Fruit fly (Drosophila melanogaster): ENCODE measurements around the gene Uxs.

Uxs gene

dm6 chr3L:8137448-8137906 lies 43.2 kb upstream of the Uxs start, which contains the start of the genes Setx and mus301 (continued):
- TF ChIP-seq ase (GFP tag; IDR thresholded peaks at IDR 0.05): peak; percentile 46; the same call in 2 of the 3 replicates
- TF ChIP-seq CTCF (GFP tag; optimal IDR thresholded peaks at IDR 0.05): peak; percentile 58
- no peak for TF ChIP-seq CG8359 (GFP tag; optimal IDR thresholded peaks at IDR 0.05; ENCODE audit: borderline replicate concordance)
- peak in 1 of 2 experiments; percentile 51 for TF ChIP-seq insv (GFP tag; optimal IDR thresholded peaks at IDR 0.05)
- 0 out of 2 replicates have a peak, but pooled peaks have one; percentile 35 for TF ChIP-seq CG10321 (GFP tag; IDR thresholded peaks at IDR 0.05)
- no peak for TF ChIP-seq CG8281 (tag; optimal IDR thresholded peaks at IDR 0.05)
- TF ChIP-seq Lim3 (GFP tag; IDR thresholded peaks at IDR 0.05): no peak
- no peak for TF ChIP-seq BtbVII (GFP tag; optimal IDR thresholded peaks at IDR 0.05)
- peak; percentile 62 for TF ChIP-seq CG3838 (GFP tag; optimal IDR thresholded peaks at IDR 0.05)
- peak; percentile 30 for TF ChIP-seq ATbp (GFP tag; optimal IDR thresholded peaks at IDR 0.05)
- TF ChIP-seq CG7556 (GFP tag; optimal IDR thresholded peaks at IDR 0.05): peak; percentile 75
- no peak for TF ChIP-seq mld (GFP tag; IDR thresholded peaks at IDR 0.05; ENCODE audit: partially characterized antibody)
- TF ChIP-seq btn (GFP tag; optimal IDR thresholded peaks at IDR 0.05): peak; percentile 58
- TF ChIP-seq ttk (GFP tag; IDR thresholded peaks at IDR 0.05): peak; percentile 54; the same call in 1 of the 2 replicates
- peak; percentile 73 for TF ChIP-seq CG12744 (GFP tag; optimal IDR thresholded peaks at IDR 0.05)
- TF ChIP-seq oc (tag; optimal IDR thresholded peaks at IDR 0.05): no peak
- TF ChIP-seq CG34422 (GFP tag; IDR thresholded peaks at IDR 0.05): peak; percentile 63; the same call in 2 of the 3 replicates
- TF ChIP-seq CG10274 (GFP tag; optimal IDR thresholded peaks at IDR 0.05): peak; percentile 9
- TF ChIP-seq fd96Cb (tag; optimal IDR thresholded peaks at IDR 0.05): peak; percentile 66
- peak; percentile 68 for TF ChIP-seq row (GFP tag; IDR thresholded peaks at IDR 0.05)
- peak; percentile 73 for TF ChIP-seq luna (GFP tag; optimal IDR thresholded peaks at IDR 0.05)
- no peak for TF ChIP-seq Hr78 (GFP tag; optimal IDR thresholded peaks at IDR 0.05)
- TF ChIP-seq CG10209 (GFP tag; optimal IDR thresholded peaks at IDR 0.05): peak; percentile 79
- TF ChIP-seq odd (GFP tag; optimal IDR thresholded peaks at IDR 0.05): no peak
- TF ChIP-seq bigmax (GFP tag; optimal IDR thresholded peaks at IDR 0.05): no peak
- TF ChIP-seq vfl (GFP tag; optimal IDR thresholded peaks at IDR 0.05): peak; percentile 90
- peak; percentile 83 for TF ChIP-seq CG7786 (GFP tag; optimal IDR thresholded peaks at IDR 0.05)
- peak; percentile 71; the same call in 2 of the 3 replicates for TF ChIP-seq CG6175 (GFP tag; IDR thresholded peaks at IDR 0.05)
- no peak for TF ChIP-seq fd64A (GFP tag; optimal IDR thresholded peaks at IDR 0.05)
- no peak for TF ChIP-seq MTF-1 (GFP tag; optimal IDR thresholded peaks at IDR 0.05; ENCODE audit: borderline replicate concordance)
- TF ChIP-seq sens-2 (GFP tag; IDR thresholded peaks at IDR 0.05): no peak; the same call in 1 of the 2 replicates
- TF ChIP-seq Dek (tag; optimal IDR thresholded peaks at IDR 0.05): peak; percentile 75
- TF ChIP-seq CG2116 (GFP tag; optimal IDR thresholded peaks at IDR 0.05): peak; percentile 78
- TF ChIP-seq Ets65A (GFP tag): peak; percentile 99
- no peak for TF ChIP-seq nau (GFP tag; optimal IDR thresholded peaks at IDR 0.05)
- TF ChIP-seq CG10267 (tag; optimal IDR thresholded peaks at IDR 0.05): peak; percentile 98
- no peak; the same call in 1 of the 2 replicates for TF ChIP-seq dan (GFP tag; IDR thresholded peaks at IDR 0.05)
- peak; percentile 92 for TF ChIP-seq sob (GFP tag; IDR thresholded peaks at IDR 0.05)
- TF ChIP-seq CG17186 (GFP tag; optimal IDR thresholded peaks at IDR 0.05): peak; percentile 77
- TF ChIP-seq CG13296 (GFP tag; optimal IDR thresholded peaks at IDR 0.05): peak; percentile 60
- TF ChIP-seq Xrp1 (GFP tag; IDR thresholded peaks at IDR 0.05): peak; percentile 79
- peak; percentile 92 for TF ChIP-seq hkb (optimal IDR thresholded peaks at IDR 0.05)
- TF ChIP-seq hkb (GFP tag; IDR thresholded peaks at IDR 0.05): peak; percentile 54; the same call in 1 of the 2 replicates
- TF ChIP-seq dimm (GFP tag; IDR thresholded peaks at IDR 0.05): no peak
- no peak for TF ChIP-seq unpg (GFP tag; optimal IDR thresholded peaks at IDR 0.05)
- TF ChIP-seq cg (GFP tag; optimal IDR thresholded peaks at IDR 0.05): no peak
- no peak for TF ChIP-seq crol (GFP tag; IDR thresholded peaks at IDR 0.05)
- peak; percentile 79 for TF ChIP-seq CG13424 (tag; optimal IDR thresholded peaks at IDR 0.05)
- TF ChIP-seq chm (GFP tag; IDR thresholded peaks at IDR 0.05): no peak
- TF ChIP-seq HLH4C (GFP tag; IDR thresholded peaks at IDR 0.05; ENCODE audit: partially characterized antibody): no peak
- TF ChIP-seq pb (GFP tag; optimal IDR thresholded peaks at IDR 0.05): peak; percentile 40

Data from whole organism, embryonic.